Worm (Caenorhabditis elegans) whole organism, L3 larva: ENCODE results near the gene cav-2.

Source experiments
- R02D3.7 ChIP-seq: fragments of 150-350 bp; optimal IDR thresholded peaks from 2 replicates; lab custom pipeline; 2014; ENCODE audit warnings: missing biosample characterization, missing genetic modification characterization
- ZK546.5 ChIP-seq: sonication (generic microtip); optimal IDR thresholded peaks from 2 replicates; lab custom pipeline; 2017; ENCODE audit warnings: missing biosample characterization, missing genetic modification characterization
- aly-2 ChIP-seq: fragments of 150-350 bp; optimal IDR thresholded peaks from 2 replicates; lab custom pipeline; 2014; ENCODE audit warnings: missing biosample characterization, missing genetic modification characterization
- ama-1 ChIP-seq: fragments of 150-350 bp; optimal IDR thresholded peaks from 2 replicates; lab custom pipeline; 2018
- ceh-16 ChIP-seq: sonication (generic microtip); optimal IDR thresholded peaks from 2 replicates; lab custom pipeline; 2017; ENCODE audit warnings: missing biosample characterization, missing genetic modification characterization
- ceh-28 ChIP-seq: fragments of 150-350 bp; optimal IDR thresholded peaks from 2 replicates; lab custom pipeline; 2014; ENCODE audit warnings: missing biosample characterization, missing genetic modification reagents, missing genetic modification characterization
- ceh-9 ChIP-seq: sonication (generic microtip); optimal IDR thresholded peaks from 2 replicates; lab custom pipeline; 2018; ENCODE audit warnings: missing biosample characterization, missing genetic modification characterization
- daf-12 ChIP-seq: fragments of 150-350 bp; optimal IDR thresholded peaks from 2 replicates; lab custom pipeline; 2014; ENCODE audit warnings: missing biosample characterization, missing genetic modification reagents, missing genetic modification characterization
- egl-27 ChIP-seq: sonication (generic microtip); optimal IDR thresholded peaks from 4 replicates; lab custom pipeline; 2017; ENCODE audit warnings: missing biosample characterization, missing genetic modification reagents, missing genetic modification characterization
- egl-5 ChIP-seq: fragments of 150-350 bp; optimal IDR thresholded peaks from 2 replicates; lab custom pipeline; 2017; ENCODE audit warnings: missing biosample characterization, missing genetic modification reagents, missing genetic modification characterization, inconsistent platforms
- elt-1 ChIP-seq: fragments of 150-350 bp; optimal IDR thresholded peaks from 2 replicates; lab custom pipeline; 2014; ENCODE audit warnings: missing biosample characterization, missing genetic modification characterization
- elt-2 ChIP-seq: sonication (generic microtip); optimal IDR thresholded peaks from 2 replicates; lab custom pipeline; 2016; ENCODE audit warnings: missing genetic modification reagents, mild to moderate bottlenecking, missing genetic modification characterization, missing compliant biosample characterization
- elt-3 ChIP-seq, 3 experiments: fragments of 150-350 bp in 1 of 3; sonication (generic microtip) in 2 of 3; optimal IDR thresholded peaks; 2 replicates in 2 of 3; 4 replicates in 1 of 3; lab custom pipeline; 2014 to 2017; ENCODE audit warnings: missing biosample characterization in 3 of 3, missing genetic modification characterization in 3 of 3
- eor-1 ChIP-seq, 2 experiments: fragments of 150-350 bp; optimal IDR thresholded peaks; 2 replicates each; lab custom pipeline; 2014 to 2018; ENCODE audit warnings: missing biosample characterization in 2 of 2, missing genetic modification characterization in 2 of 2
- fkh-10 ChIP-seq: sonication (generic microtip); optimal IDR thresholded peaks from 2 replicates; lab custom pipeline; 2017; ENCODE audit warnings: missing biosample characterization, missing genetic modification reagents, missing genetic modification characterization
- fos-1 ChIP-seq: fragments of 150-350 bp; optimal IDR thresholded peaks from 2 replicates; lab custom pipeline; 2014; ENCODE audit warnings: missing biosample characterization, missing genetic modification characterization
- hmg-11 ChIP-seq: sonication (generic microtip); optimal IDR thresholded peaks from 2 replicates; lab custom pipeline; 2016; ENCODE audit warnings: missing genetic modification characterization, missing compliant biosample characterization
- jun-1 ChIP-seq: fragments of 150-350 bp; optimal IDR thresholded peaks from 2 replicates; lab custom pipeline; 2014; ENCODE audit warnings: missing biosample characterization, missing genetic modification reagents, missing genetic modification characterization
- lin-15B ChIP-seq: fragments of 150-350 bp; optimal IDR thresholded peaks from 2 replicates; lab custom pipeline; 2014; ENCODE audit warnings: missing biosample characterization, missing genetic modification characterization
- lin-39 ChIP-seq: fragments of 150-350 bp; optimal IDR thresholded peaks from 2 replicates; lab custom pipeline; 2018; ENCODE audit warnings: missing biosample characterization, missing genetic modification reagents, missing genetic modification characterization
- lsy-12 ChIP-seq: sonication (generic microtip); optimal IDR thresholded peaks from 2 replicates; lab custom pipeline; 2016; ENCODE audit warnings: mild to moderate bottlenecking, missing genetic modification characterization, missing compliant biosample characterization
- mdl-1 ChIP-seq: fragments of 150-350 bp; optimal IDR thresholded peaks from 2 replicates; lab custom pipeline; 2014; ENCODE audit warnings: missing biosample characterization, missing genetic modification characterization
- mml-1 ChIP-seq: fragments of 150-350 bp; sonication (generic microtip); optimal IDR thresholded peaks from 3 replicates; lab custom pipeline; 2014; ENCODE audit warnings: missing biosample characterization, missing genetic modification characterization
- nfya-1 ChIP-seq: sonication (generic microtip); optimal IDR thresholded peaks from 2 replicates; lab custom pipeline; 2017; ENCODE audit warnings: missing genetic modification characterization, mild to moderate bottlenecking, missing compliant biosample characterization, antibody characterized with exemption, moderate library complexity; ENCODE audit not compliant: insufficient read depth
- nhr-11 ChIP-seq: fragments of 150-350 bp; optimal IDR thresholded peaks from 2 replicates; lab custom pipeline; 2014; ENCODE audit warnings: missing biosample characterization, missing genetic modification characterization
- nhr-12 ChIP-seq: fragments of 150-350 bp; optimal IDR thresholded peaks from 2 replicates; lab custom pipeline; 2014; ENCODE audit warnings: missing biosample characterization, missing genetic modification characterization
- nhr-23 ChIP-seq: fragments of 150-350 bp; optimal IDR thresholded peaks from 2 replicates; lab custom pipeline; 2014; ENCODE audit warnings: missing biosample characterization, missing genetic modification reagents, missing genetic modification characterization
- nhr-237 ChIP-seq: fragments of 150-350 bp; optimal IDR thresholded peaks from 2 replicates; lab custom pipeline; 2014; ENCODE audit warnings: missing biosample characterization, missing genetic modification characterization
- nhr-25 ChIP-seq: sonication (generic microtip); optimal IDR thresholded peaks from 2 replicates; lab custom pipeline; 2017; ENCODE audit warnings: missing biosample characterization, missing genetic modification characterization
- nhr-28 ChIP-seq: fragments of 150-350 bp; optimal IDR thresholded peaks from 2 replicates; lab custom pipeline; 2014; ENCODE audit warnings: missing biosample characterization, missing genetic modification characterization
- nhr-43 ChIP-seq: sonication (generic microtip); optimal IDR thresholded peaks from 2 replicates; lab custom pipeline; 2016; ENCODE audit warnings: mild to moderate bottlenecking, missing genetic modification characterization, missing compliant biosample characterization; ENCODE audit not compliant: poor library complexity, severe bottlenecking
- nhr-67 ChIP-seq: fragments of 150-350 bp; optimal IDR thresholded peaks from 2 replicates; lab custom pipeline; 2014; ENCODE audit warnings: missing biosample characterization, missing genetic modification characterization
- nhr-76 ChIP-seq: fragments of 150-350 bp; sonication (generic microtip); optimal IDR thresholded peaks from 5 replicates; lab custom pipeline; 2014; ENCODE audit warnings: missing biosample characterization, missing genetic modification characterization
- nhr-77 ChIP-seq: fragments of 150-350 bp; optimal IDR thresholded peaks from 2 replicates; lab custom pipeline; 2014; ENCODE audit warnings: missing biosample characterization, missing genetic modification characterization
- pha-4 ChIP-seq: fragments of 150-350 bp; optimal IDR thresholded peaks from 2 replicates; lab custom pipeline; 2014; ENCODE audit warnings: missing biosample characterization, missing genetic modification reagents, missing genetic modification characterization
- pqm-1 ChIP-seq: fragments of 150-350 bp; optimal IDR thresholded peaks from 2 replicates; lab custom pipeline; 2017; ENCODE audit warnings: missing biosample characterization, missing genetic modification characterization, inconsistent platforms
- skn-1 ChIP-seq: fragments of 150-350 bp; optimal IDR thresholded peaks from 2 replicates; lab custom pipeline; 2014; ENCODE audit warnings: missing biosample characterization, missing genetic modification characterization
- snpc-4 ChIP-seq: fragments of 150-350 bp; optimal IDR thresholded peaks from 2 replicates; lab custom pipeline; 2014; ENCODE audit warnings: missing biosample characterization, missing genetic modification characterization
- tbx-2 ChIP-seq: sonication (generic microtip); optimal IDR thresholded peaks from 2 replicates; lab custom pipeline; 2016; ENCODE audit warnings: mild to moderate bottlenecking, missing genetic modification characterization, missing compliant biosample characterization
- unc-39 ChIP-seq: sonication (generic microtip); optimal IDR thresholded peaks from 4 replicates; lab custom pipeline; 2017; ENCODE audit warnings: missing biosample characterization, missing genetic modification characterization
- zag-1 ChIP-seq: fragments of 150-350 bp; optimal IDR thresholded peaks from 2 replicates; lab custom pipeline; 2014; ENCODE audit warnings: missing biosample characterization, missing genetic modification characterization
- ztf-11 ChIP-seq: fragments of 150-350 bp; optimal IDR thresholded peaks from 2 replicates; lab custom pipeline; 2014; ENCODE audit warnings: missing biosample characterization, missing genetic modification characterization
- ztf-4 ChIP-seq: fragments of 150-350 bp; optimal IDR thresholded peaks from 2 replicates; lab custom pipeline; 2014; ENCODE audit warnings: missing biosample characterization, missing genetic modification characterization

cav-2 gene

DNA sequence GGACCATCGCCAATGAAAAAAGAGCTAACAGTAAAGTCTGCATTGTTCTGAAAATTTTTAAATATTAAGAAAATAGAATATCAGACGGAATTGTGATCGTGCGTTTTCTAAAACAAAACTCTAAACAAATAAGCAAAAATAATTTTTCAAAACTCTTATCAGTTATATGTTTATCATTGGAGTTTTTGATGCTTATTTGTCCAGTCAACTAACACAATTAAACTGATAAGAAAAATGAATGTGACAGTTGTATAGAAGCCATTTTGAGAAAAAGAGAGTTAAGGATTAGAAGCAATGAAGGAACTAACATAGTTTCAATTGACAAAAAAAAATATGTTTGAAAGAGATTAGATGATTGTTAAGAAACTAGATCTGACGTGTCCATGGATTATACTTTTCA, 26.2 kb upstream of the cav-2 start, which contains the start of gene ttr-44:
Gene ttr-44, minus strand, starts transcription at position 47 of the 400 bp plus-strand sequence.
- TF ChIP-seq pqm-1 (tag; lab: Kevin White, UChicago) (peak; percentile 87), elt-2 (tag; lab: Kevin White, UChicago) (peak; percentile 87), pha-4 (tag; lab: Kevin White, UChicago) (peak; percentile 81), unc-39 (tag; lab: Kevin White, UChicago) (no peak), jun-1 (tag; lab: Kevin White, UChicago) (peak; percentile 30), ztf-4 (no peak)

DNA sequence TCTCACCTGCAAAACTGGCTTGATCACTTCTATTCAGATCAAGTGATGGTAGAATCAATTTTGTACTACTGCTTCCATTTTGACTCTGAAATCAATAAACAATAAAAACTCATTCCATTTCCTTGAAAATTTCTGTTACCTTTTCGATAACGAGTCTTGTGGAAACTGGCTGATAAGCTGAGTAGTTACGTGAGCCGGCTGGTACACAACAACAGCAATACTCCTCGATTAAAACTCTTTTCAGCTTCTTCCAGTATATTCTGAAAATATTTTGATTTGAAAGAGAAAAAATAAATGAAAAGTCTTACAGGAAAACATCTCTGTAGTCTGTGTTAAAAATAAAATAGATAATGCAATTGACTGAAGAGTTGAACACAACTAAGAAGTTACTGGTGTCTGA, 24.4 kb upstream of the cav-2 start:
- peak; percentile 48 for TF ChIP-seq elt-2 (tag; lab: Kevin White, UChicago)
- no peak for TF ChIP-seq nhr-67
- peak; percentile 32 for TF ChIP-seq pqm-1 (tag; lab: Kevin White, UChicago)
- no peak for TF ChIP-seq nhr-237 (tag; lab: Kevin White, UChicago)
- no peak for TF ChIP-seq hmg-11 (tag; lab: Kevin White, UChicago)
- TF ChIP-seq ceh-28 (tag; lab: Kevin White, UChicago), result no peak
- no peak for TF ChIP-seq fkh-10 (GFP tag; lab: Kevin White, UChicago)
- TF ChIP-seq, all 47 proteins: peak for 2

DNA sequence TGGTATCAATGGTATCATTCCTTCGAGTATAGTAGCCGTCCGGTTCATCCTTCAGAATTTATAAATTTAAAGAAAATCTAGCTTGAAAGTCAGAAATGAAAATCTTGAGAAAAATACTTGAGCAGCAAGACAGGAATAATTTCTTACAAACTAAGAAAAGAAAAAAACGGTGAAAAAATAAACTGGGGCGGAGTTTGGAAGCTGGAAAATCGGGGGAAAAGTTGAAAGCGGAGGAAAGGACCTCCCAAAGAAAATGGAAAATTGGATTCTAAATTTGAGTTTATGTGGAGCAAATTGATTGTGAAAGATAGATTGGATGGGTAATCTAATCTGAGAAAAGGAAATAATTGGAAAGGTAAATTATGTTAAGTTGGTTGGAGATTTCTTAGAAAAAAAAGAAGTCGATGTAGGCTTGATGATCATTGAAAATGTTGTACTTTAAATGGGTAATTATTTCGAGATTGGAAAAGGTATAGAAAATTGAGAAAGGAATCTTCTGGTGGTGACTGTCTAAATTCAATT, 20.8 kb upstream of the cav-2 start, which contains the start of gene frpr-5:
Gene frpr-5, minus strand, starts transcription at position 51 of the 522 bp plus-strand sequence.
- no peak for TF ChIP-seq nhr-11
- no peak for TF ChIP-seq nhr-23 (tag; lab: Kevin White, UChicago)
- no peak for TF ChIP-seq egl-5 (tag; lab: Kevin White, UChicago)
- no peak for TF ChIP-seq jun-1 (tag; lab: Kevin White, UChicago)
- TF ChIP-seq nhr-25 (tag; lab: Kevin White, UChicago), result no peak
- no peak for TF ChIP-seq zag-1 (tag; lab: Kevin White, UChicago)
- TF ChIP-seq elt-3 (tag; optimal IDR thresholded peaks at IDR 0.05; lab: Kevin White, UChicago), result no peak
- no peak for TF ChIP-seq nfya-1
- TF ChIP-seq ztf-11 (tag; lab: Kevin White, UChicago), result no peak
- no peak for TF ChIP-seq tbx-2 (tag; lab: Kevin White, UChicago)
- no peak for TF ChIP-seq aly-2 (tag; lab: Kevin White, UChicago)
- TF ChIP-seq daf-12, result no peak
- TF ChIP-seq nhr-67, result no peak
- no peak for TF ChIP-seq lin-39 (tag; lab: Kevin White, UChicago)

DNA sequence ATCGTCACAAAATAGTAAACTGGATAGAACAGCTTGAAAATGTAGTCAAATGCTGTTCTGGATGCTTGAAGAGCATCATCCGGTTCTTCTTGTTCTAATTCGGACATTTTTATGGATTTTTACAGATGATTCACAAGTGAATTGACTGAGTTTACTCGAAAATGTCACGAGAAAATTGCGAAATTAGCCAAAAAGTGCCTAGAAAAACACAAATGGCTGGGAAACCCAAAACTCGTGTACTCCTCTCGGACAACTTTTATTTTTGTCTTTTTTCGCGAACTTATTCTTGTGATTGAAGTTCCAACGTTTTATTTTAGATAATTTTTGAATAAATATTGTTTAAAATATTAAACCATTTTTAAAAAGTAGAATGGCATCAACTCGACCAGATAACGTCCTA, 5.3 kb upstream of the cav-2 start, which contains the start of the genes C56A3.4 and C56A3.5:
Gene C56A3.4, minus strand, starts transcription at position 154 of the 400 bp plus-strand sequence.
Gene C56A3.5, plus strand, starts transcription at position 367 of the 400 bp plus-strand sequence.
- TF ChIP-seq ZK546.5 (tag; lab: Kevin White, UChicago), result no peak
- peak; percentile 82 for TF ChIP-seq lin-15B (tag; lab: Kevin White, UChicago)
- TF ChIP-seq nhr-43 (tag; lab: Kevin White, UChicago), result peak; percentile 59
- TF ChIP-seq jun-1 (tag; lab: Kevin White, UChicago), result peak; percentile 23
- no peak for TF ChIP-seq nhr-12 (tag; lab: Kevin White, UChicago)
- no peak for TF ChIP-seq nhr-11
- TF ChIP-seq hmg-11 (tag; lab: Kevin White, UChicago), result peak; percentile 63
- TF ChIP-seq zag-1 (tag; lab: Kevin White, UChicago), result no peak
- no peak for TF ChIP-seq tbx-2 (tag; lab: Kevin White, UChicago)
- TF ChIP-seq nhr-25 (tag; lab: Kevin White, UChicago), result no peak
- no peak for TF ChIP-seq lin-39 (tag; lab: Kevin White, UChicago)
- no peak for TF ChIP-seq ama-1 (lab: Kevin White, UChicago)
- TF ChIP-seq nhr-237 (tag; lab: Kevin White, UChicago), result no peak
- no peak for TF ChIP-seq eor-1 (tag; optimal IDR thresholded peaks at IDR 0.05; lab: Kevin White, UChicago)
- TF ChIP-seq lsy-12, result no peak
- no peak for TF ChIP-seq daf-12
- no peak for TF ChIP-seq elt-3 (tag; optimal IDR thresholded peaks at IDR 0.05; lab: Kevin White, UChicago)
- no peak for TF ChIP-seq egl-5 (tag; lab: Kevin White, UChicago)
- TF ChIP-seq skn-1 (tag; lab: Kevin White, UChicago), result no peak
- no peak for TF ChIP-seq ceh-9
- TF ChIP-seq nhr-28 (tag; lab: Kevin White, UChicago), result no peak
- peak; percentile 40 for TF ChIP-seq pha-4 (tag; lab: Kevin White, UChicago)
- no peak for TF ChIP-seq aly-2 (tag; lab: Kevin White, UChicago)
- TF ChIP-seq nhr-76 (tag; lab: Kevin White, UChicago), result no peak
- no peak for TF ChIP-seq ceh-16 (tag; lab: Kevin White, UChicago)
- no peak for TF ChIP-seq unc-39 (tag; lab: Kevin White, UChicago)
- peak; percentile 49 for TF ChIP-seq nfya-1
- TF ChIP-seq elt-1, result no peak
- TF ChIP-seq nhr-77, result no peak
- no peak for TF ChIP-seq mdl-1
- TF ChIP-seq pqm-1 (tag; lab: Kevin White, UChicago), result no peak
- TF ChIP-seq egl-27 (tag; lab: Kevin White, UChicago), result no peak
- TF ChIP-seq fos-1 (tag; lab: Kevin White, UChicago), result no peak
- TF ChIP-seq R02D3.7 (tag; lab: Kevin White, UChicago), result no peak
- no peak for TF ChIP-seq ztf-4
- TF ChIP-seq ztf-11 (tag; lab: Kevin White, UChicago), result no peak
- TF ChIP-seq ceh-28 (tag; lab: Kevin White, UChicago), result no peak
- TF ChIP-seq mml-1 (tag; lab: Kevin White, UChicago), result no peak
- peak; percentile 22 for TF ChIP-seq elt-2 (tag; lab: Kevin White, UChicago)
- peak; percentile 41 for TF ChIP-seq nhr-23 (tag; lab: Kevin White, UChicago)
- TF ChIP-seq snpc-4 (tag; lab: Kevin White, UChicago), result peak; percentile 8
- no peak for TF ChIP-seq nhr-67
- no peak for TF ChIP-seq fkh-10 (GFP tag; lab: Kevin White, UChicago)
